Fruit fly (Drosophila melanogaster) whole organism, embryonic: ENCODE measurements around the gene CG3679.

Experiments used
- CG1024 ChIP-seq: fragments of 200-800 bp; sonication (Bioruptor generic); IDR thresholded peaks from 2 replicates; pipeline ENCODE4 v1.3.6; 2022; ENCODE audit warnings: missing biosample characterization, missing genetic modification characterization
- CG15514 ChIP-seq: fragments of 200-800 bp; sonication (Bioruptor generic); optimal IDR thresholded peaks from 3 replicates; lab custom pipeline; 2017; ENCODE audit warnings: missing biosample characterization, missing genetic modification characterization, mild to moderate bottlenecking, moderate library complexity, missing genetic modification reagents
- CG2116 ChIP-seq: fragments of 200-800 bp; sonication (Bioruptor generic); optimal IDR thresholded peaks from 3 replicates; lab custom pipeline; 2018; ENCODE audit warnings: missing biosample characterization, mild to moderate bottlenecking, missing genetic modification characterization
- CG4282 ChIP-seq: fragments of 200-800 bp; sonication (Bioruptor generic); optimal IDR thresholded peaks from 2 replicates; lab custom pipeline; 2016; ENCODE audit warnings: missing biosample characterization, missing genetic modification characterization
- CG6689 ChIP-seq: fragments of 200-800 bp; sonication (Bioruptor generic); IDR thresholded peaks from 2 replicates; pipeline ENCODE4 v1.3.6; 2022; ENCODE audit warnings: missing biosample characterization, missing genetic modification characterization
- Trl ChIP-seq, 3 experiments: fragments of >200 bp in 2 of 3; fragments of 200-800 bp in 1 of 3; sonication (Bioruptor generic) in 1 of 3; optimal IDR thresholded peaks; 2 replicates in 1 of 3; 3 replicates in 2 of 3; lab custom pipeline; 2016 to 2017; ENCODE audit warnings: missing biosample characterization in 1 of 3, missing genetic modification characterization in 1 of 3
- ato ChIP-seq: fragments of 200-800 bp; sonication (Bioruptor generic); IDR thresholded peaks from 2 replicates; pipeline ENCODE4 v1.3.6; 2022; ENCODE audit warnings: missing biosample characterization, missing genetic modification characterization; ENCODE audit not compliant: partially characterized antibody
- jumu ChIP-seq: fragments of 200-800 bp; sonication (Bioruptor generic); optimal IDR thresholded peaks from 3 replicates; lab custom pipeline; 2016; ENCODE audit warnings: missing biosample characterization, missing genetic modification characterization
- mld ChIP-seq: fragments of 200-800 bp; sonication (Bioruptor generic); IDR thresholded peaks from 3 replicates; pipeline ENCODE4 v1.3.6; 2022; ENCODE audit warnings: missing biosample characterization, missing genetic modification characterization; ENCODE audit not compliant: partially characterized antibody
- p53 ChIP-seq: fragments of 200-800 bp; sonication (Bioruptor generic); optimal IDR thresholded peaks from 2 replicates; lab custom pipeline; 2016; ENCODE audit warnings: missing biosample characterization, missing genetic modification characterization

DNA sequence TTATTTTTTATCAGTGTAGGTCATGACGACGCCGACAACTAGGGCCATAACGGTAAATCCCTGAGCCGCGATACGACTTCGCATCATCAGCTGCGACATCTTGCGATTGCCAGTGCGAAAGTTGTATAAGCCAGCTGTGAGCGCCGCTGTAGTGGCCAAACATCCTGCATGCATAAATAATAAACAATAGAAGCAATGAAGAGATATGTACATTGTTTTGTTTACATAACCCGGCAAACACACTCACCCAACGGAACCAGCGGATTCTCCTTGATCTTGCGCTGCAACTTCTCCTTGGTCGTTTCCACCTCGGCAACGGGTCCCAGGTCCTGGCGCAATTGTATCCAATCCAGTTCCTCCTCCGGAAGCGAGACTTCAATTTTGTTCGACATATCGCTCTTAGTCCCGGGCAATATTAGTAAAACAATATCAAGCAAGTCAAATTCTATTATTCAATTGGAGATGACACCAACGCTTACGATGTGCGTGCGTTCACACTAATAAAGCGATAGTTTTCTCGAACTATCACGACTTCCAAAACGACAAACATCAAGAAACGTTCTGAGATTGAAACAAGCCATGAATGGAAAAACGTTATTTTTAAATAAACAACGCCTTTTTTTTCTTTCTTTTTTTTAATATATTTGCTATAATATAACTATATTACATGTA, 28.0 kb downstream of the CG3679 start:
- TF ChIP-seq CG1024 (GFP tag; lab: Robert Waterston, UW), result 0 out of 2 replicates have a peak, but pooled peaks have one; percentile 10
- no peak for TF ChIP-seq CG6689 (GFP tag; lab: Robert Waterston, UW)
- TF ChIP-seq p53, result no peak
- no peak; the same call in 1 of the 2 replicates for TF ChIP-seq ato (GFP tag; lab: Robert Waterston, UW)
- TF ChIP-seq Trl (optimal IDR thresholded peaks at IDR 0.05; lab: Kevin White, UChicago), result no peak
- no peak for TF ChIP-seq Trl (GFP tag; optimal IDR thresholded peaks at IDR 0.05; lab: Kevin White, UChicago)
- peak; percentile 90 for TF ChIP-seq CG15514 (GFP tag; lab: Kevin White, UChicago)
- peak; percentile 53 for TF ChIP-seq CG2116 (GFP tag; lab: Kevin White, UChicago)
- peak; percentile 60; the same call in 1 of the 3 replicates for TF ChIP-seq mld (GFP tag; lab: Robert Waterston, UW)
- TF ChIP-seq jumu (GFP tag; lab: Kevin White, UChicago), result no peak
- no peak for TF ChIP-seq CG4282 (GFP tag; lab: Kevin White, UChicago)
